Worm (Caenorhabditis elegans) whole organism, late embryonic: ENCODE data around the gene unc-53.

Experiments
- C08G9.2 ChIP-seq: sonication (generic microtip); optimal IDR thresholded peaks from 2 replicates; lab custom pipeline; 2016; ENCODE audit warnings: mild to moderate bottlenecking, missing genetic modification characterization, moderate library complexity, missing compliant biosample characterization
- ceh-19 ChIP-seq: fragments of 200-800 bp; sonication (Bioruptor generic); optimal IDR thresholded peaks from 2 replicates; lab custom pipeline; 2018; ENCODE audit warnings: mild to moderate bottlenecking, missing genetic modification characterization, missing compliant biosample characterization
- ceh-2 ChIP-seq: sonication (generic microtip); optimal IDR thresholded peaks from 2 replicates; lab custom pipeline; 2016; ENCODE audit warnings: missing genotype, missing genetic modification characterization, missing compliant biosample characterization
- ceh-24 ChIP-seq: sonication (generic microtip); optimal IDR thresholded peaks from 2 replicates; lab custom pipeline; 2016; ENCODE audit warnings: mild to moderate bottlenecking, missing genetic modification characterization, missing compliant biosample characterization
- ceh-30 ChIP-seq: fragments of 150-350 bp; optimal IDR thresholded peaks from 2 replicates; lab custom pipeline; 2014; ENCODE audit warnings: missing biosample characterization, missing genetic modification characterization
- ceh-31 ChIP-seq: sonication (generic microtip); optimal IDR thresholded peaks from 2 replicates; lab custom pipeline; 2016; ENCODE audit warnings: missing genetic modification characterization, missing compliant biosample characterization
- ceh-34 ChIP-seq: sonication (generic microtip); optimal IDR thresholded peaks from 2 replicates; lab custom pipeline; 2016; ENCODE audit warnings: mild to moderate bottlenecking, missing genetic modification characterization, missing compliant biosample characterization
- ceh-45 ChIP-seq: fragments of 200-800 bp; sonication (Bioruptor generic); IDR thresholded peaks from 2 replicates; pipeline ENCODE4 v1.3.6; 2022; ENCODE audit warnings: missing genetic modification reagents, missing genetic modification characterization, missing compliant biosample characterization
- ceh-48 ChIP-seq: sonication (generic microtip); optimal IDR thresholded peaks from 2 replicates; lab custom pipeline; 2016; ENCODE audit warnings: missing genetic modification characterization, inconsistent platforms, missing compliant biosample characterization
- ceh-9 ChIP-seq: sonication (generic microtip); optimal IDR thresholded peaks from 2 replicates; lab custom pipeline; 2016; ENCODE audit warnings: mild to moderate bottlenecking, missing genetic modification characterization, inconsistent platforms, missing compliant biosample characterization
- elt-4 ChIP-seq: sonication (generic microtip); optimal IDR thresholded peaks from 2 replicates; lab custom pipeline; 2016; ENCODE audit warnings: missing genetic modification characterization, missing compliant biosample characterization
- fax-1 ChIP-seq: sonication (generic microtip); optimal IDR thresholded peaks from 2 replicates; lab custom pipeline; 2016; ENCODE audit warnings: missing genotype, missing genetic modification characterization, missing compliant biosample characterization
- fkh-6 ChIP-seq: sonication (generic microtip); optimal IDR thresholded peaks from 2 replicates; lab custom pipeline; 2016; ENCODE audit warnings: missing genetic modification characterization, missing compliant biosample characterization
- gmeb-2 ChIP-seq: sonication (generic microtip); optimal IDR thresholded peaks from 2 replicates; lab custom pipeline; 2016; ENCODE audit warnings: missing genetic modification characterization, inconsistent platforms, missing compliant biosample characterization
- hlh-13 ChIP-seq: fragments of 200-800 bp; sonication (Bioruptor generic); optimal IDR thresholded peaks from 2 replicates; lab custom pipeline; 2018; ENCODE audit warnings: mild to moderate bottlenecking, missing genetic modification characterization, missing compliant biosample characterization
- hlh-15 ChIP-seq: sonication (generic microtip); optimal IDR thresholded peaks from 2 replicates; lab custom pipeline; 2016; ENCODE audit warnings: missing genetic modification characterization, missing compliant biosample characterization
- hlh-30 ChIP-seq: sonication (generic microtip); optimal IDR thresholded peaks from 2 replicates; lab custom pipeline; 2017; ENCODE audit warnings: antibody characterized with exemption, missing genetic modification characterization, missing compliant biosample characterization; ENCODE audit not compliant: insufficient read depth
- hlh-6 ChIP-seq: sonication (generic microtip); optimal IDR thresholded peaks from 2 replicates; lab custom pipeline; 2016; ENCODE audit warnings: missing genotype, missing genetic modification characterization, missing compliant biosample characterization
- lim-6 ChIP-seq: sonication (generic microtip); optimal IDR thresholded peaks from 2 replicates; lab custom pipeline; 2016; ENCODE audit warnings: missing genetic modification characterization, missing compliant biosample characterization
- lin-11 ChIP-seq: fragments of 200-800 bp; sonication (Bioruptor generic); optimal IDR thresholded peaks from 2 replicates; lab custom pipeline; 2018; ENCODE audit warnings: mild to moderate bottlenecking, missing genetic modification characterization, missing compliant biosample characterization
- mec-3 ChIP-seq: sonication (generic microtip); optimal IDR thresholded peaks from 2 replicates; lab custom pipeline; 2016; ENCODE audit warnings: borderline replicate concordance, missing genetic modification characterization, missing compliant biosample characterization
- npax-4 ChIP-seq: sonication (generic microtip); optimal IDR thresholded peaks from 2 replicates; lab custom pipeline; 2016; ENCODE audit warnings: missing genetic modification characterization, missing compliant biosample characterization
- pat-9 ChIP-seq: fragments of 200-800 bp; sonication (Bioruptor generic); optimal IDR thresholded peaks from 2 replicates; lab custom pipeline; 2018; ENCODE audit warnings: mild to moderate bottlenecking, missing genetic modification characterization, moderate library complexity, missing compliant biosample characterization
- pha-2 ChIP-seq: sonication (generic microtip); optimal IDR thresholded peaks from 2 replicates; lab custom pipeline; 2017; ENCODE audit warnings: mild to moderate bottlenecking, missing genetic modification characterization, missing compliant biosample characterization
- pros-1 ChIP-seq: fragments of 150-350 bp; optimal IDR thresholded peaks from 2 replicates; lab custom pipeline; 2014; ENCODE audit warnings: missing biosample characterization, missing genetic modification reagents, missing genetic modification characterization
- sdc-2 ChIP-seq: sonication (generic microtip); optimal IDR thresholded peaks from 2 replicates; lab custom pipeline; 2016; ENCODE audit warnings: missing genotype, missing genetic modification characterization, missing compliant biosample characterization
- sox-2 ChIP-seq: fragments of 200-800 bp; sonication (Bioruptor generic); IDR thresholded peaks from 2 replicates; pipeline ENCODE4 v1.3.6; 2022; ENCODE audit warnings: missing genetic modification reagents, missing genetic modification characterization, missing compliant biosample characterization
- sox-4 ChIP-seq: sonication (generic microtip); optimal IDR thresholded peaks from 2 replicates; lab custom pipeline; 2017; ENCODE audit warnings: mild to moderate bottlenecking, missing genetic modification characterization, inconsistent platforms, missing compliant biosample characterization
- syd-9 ChIP-seq: sonication (generic microtip); optimal IDR thresholded peaks from 2 replicates; lab custom pipeline; 2016; ENCODE audit warnings: mild to moderate bottlenecking, missing genetic modification characterization, moderate library complexity, missing compliant biosample characterization
- tbx-7 ChIP-seq: sonication (generic microtip); optimal IDR thresholded peaks from 2 replicates; lab custom pipeline; 2016; ENCODE audit warnings: missing genotype, missing genetic modification characterization, missing compliant biosample characterization
- unc-3 ChIP-seq, 2 experiments: fragments of 200-800 bp in 1 of 2; sonication (Bioruptor generic) in 1 of 2; sonication (generic microtip) in 1 of 2; conservative IDR thresholded peaks in 1 of 2; optimal IDR thresholded peaks in 1 of 2; 2 replicates each; pipeline versions ENCODE4 v1.3.6 to Lab custom; 2016 to 2022; ENCODE audit warnings: missing compliant biosample characterization in 2 of 2, missing genetic modification characterization in 2 of 2, missing genetic modification reagents in 1 of 2
- unc-55 ChIP-seq: sonication (generic microtip); optimal IDR thresholded peaks from 2 replicates; lab custom pipeline; 2017; ENCODE audit warnings: missing biosample characterization, missing genetic modification reagents, missing genetic modification characterization

Gene unc-53

ce11 chrII:11015734-11016133, 73.5 kb downstream of the unc-53 start:
- TF ChIP-seq npax-4 (tag; lab: Kevin White, UChicago) (no peak), elt-4 (tag; lab: Kevin White, UChicago) (peak; percentile 65), sdc-2 (peak; percentile 26), pha-2 (tag; lab: Kevin White, UChicago) (no peak), hlh-6 (tag; lab: Kevin White, UChicago) (peak; percentile 43), pros-1 (tag; lab: Kevin White, UChicago) (no peak), fkh-6 (tag; lab: Kevin White, UChicago) (no peak), C08G9.2 (tag; lab: Kevin White, UChicago) (peak; percentile 10), ceh-45 (GFP tag; lab: Robert Waterston, UW) (no peak), ceh-30 (tag; lab: Kevin White, UChicago) (no peak), sox-4 (tag; lab: Kevin White, UChicago) (no peak), lin-11 (tag; lab: Kevin White, UChicago) (no peak), mec-3 (peak; percentile 17), syd-9 (tag; lab: Kevin White, UChicago) (peak; percentile 15)

- TF ChIP-seq ceh-24 (tag; lab: Kevin White, UChicago) (no peak), hlh-13 (no peak), ceh-2 (tag; lab: Kevin White, UChicago) (no peak), hlh-15 (tag; lab: Kevin White, UChicago) (no peak), mec-3 (no peak), unc-3 (GFP tag; conservative IDR thresholded peaks at IDR 0.05; lab: Robert Waterston, UW) (no peak), unc-3 (tag; optimal IDR thresholded peaks at IDR 0.05; lab: Kevin White, UChicago) (no peak)
Observed at ce11 chrII:11015210-11015609, 74.0 kb downstream of the unc-53 start.

ce11 chrII:11013667-11014066, 75.6 kb downstream of the unc-53 start, which contains the start of gene col-81:
Gene col-81 (minus strand): TSS chrII:11013767.
- no peak for TF ChIP-seq sox-2 (GFP tag; lab: Robert Waterston, UW)
- TF ChIP-seq sox-4 (tag; lab: Kevin White, UChicago): no peak

- peak; percentile 6 for TF ChIP-seq mec-3
- TF ChIP-seq ceh-31: no peak
- TF ChIP-seq, all 69 proteins: peak for 1
Observed at ce11 chrII:11012532-11013179, 76.6 kb downstream of the unc-53 start.

ce11 chrII:11010914-11011313, 78.3 kb downstream of the unc-53 start:
- no peak for TF ChIP-seq unc-55 (GFP tag; lab: Kevin White, UChicago)
- TF ChIP-seq hlh-30 (tag; lab: Kevin White, UChicago): no peak
- no peak for TF ChIP-seq ceh-19
- TF ChIP-seq ceh-45 (GFP tag; lab: Robert Waterston, UW): no peak
- no peak for TF ChIP-seq tbx-7 (tag; lab: Kevin White, UChicago)
- TF ChIP-seq ceh-31: no peak
- TF ChIP-seq fax-1 (tag; lab: Kevin White, UChicago): no peak
- TF ChIP-seq gmeb-2 (tag; lab: Kevin White, UChicago): no peak
- no peak for TF ChIP-seq ceh-48 (tag; lab: Kevin White, UChicago)
- TF ChIP-seq ceh-9 (tag; lab: Kevin White, UChicago): no peak
- no peak for TF ChIP-seq pat-9 (tag; lab: Kevin White, UChicago)
- TF ChIP-seq lim-6 (tag; lab: Kevin White, UChicago): no peak
- TF ChIP-seq npax-4 (tag; lab: Kevin White, UChicago): no peak
- no peak for TF ChIP-seq ceh-34 (tag; lab: Kevin White, UChicago)
